Worm (Caenorhabditis elegans) whole organism, L4/young adult: ENCODE results near the gene srg-20.

Experiments
- W03F9.2 ChIP-seq: fragments of 150-350 bp; optimal IDR thresholded peaks from 2 replicates; lab custom pipeline; 2014; ENCODE audit warnings: missing biosample characterization, missing genetic modification characterization
- dao-5 ChIP-seq: sonication (generic microtip); optimal IDR thresholded peaks from 2 replicates; lab custom pipeline; 2016; ENCODE audit warnings: missing genotype, missing genetic modification characterization, moderate library complexity, missing compliant biosample characterization

DNA sequence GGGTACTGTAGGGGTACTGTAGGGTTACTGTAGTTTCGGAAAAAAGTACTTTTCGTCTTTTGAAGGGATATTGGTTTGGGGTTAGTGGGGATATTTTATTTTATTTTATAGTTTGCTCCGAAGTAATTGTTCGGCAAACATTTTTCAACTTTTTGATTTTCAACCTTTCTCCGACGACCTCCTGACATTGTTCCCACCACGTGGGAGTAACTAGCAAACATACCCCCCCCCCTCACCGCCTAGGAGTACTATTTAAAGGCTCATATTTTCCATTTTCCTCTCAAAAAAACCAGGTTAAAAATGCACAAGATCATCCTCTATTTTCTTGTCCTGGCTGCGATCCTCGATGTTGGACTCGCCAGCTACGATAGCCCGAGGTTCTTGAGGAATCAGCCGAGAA, 29.5 kb downstream of the srg-20 start, which contains the start of gene srlf-29:
- TF ChIP-seq W03F9.2 (tag; lab: Kevin White, UChicago), result no peak
- no peak for TF ChIP-seq dao-5 (tag; lab: Kevin White, UChicago)
